Worm (Caenorhabditis elegans): ENCODE measurements around the gene C44H4.6.

ce11 chrX:14580853-14581252 is 18.3 kb downstream of the C44H4.6 start:
- no peak for TF ChIP-seq scrt-1 (GFP tag; IDR thresholded peaks at IDR 0.05)
- no peak for TF ChIP-seq hmbx-1 (tag; optimal IDR thresholded peaks at IDR 0.05)
- no peak for TF ChIP-seq ceh-13 (GFP tag; optimal IDR thresholded peaks at IDR 0.05)
- TF ChIP-seq flt-1 (GFP tag; IDR thresholded peaks at IDR 0.05), result no peak
- no peak for TF ChIP-seq tbx-11 (GFP tag; IDR thresholded peaks at IDR 0.05)
- no peak for TF ChIP-seq sea-1 (GFP tag; conservative IDR thresholded peaks at IDR 0.05)

All from whole organism, early embryonic.